Fruit fly (Drosophila melanogaster) whole organism, prepupa: Measurements from ENCODE around the gene nan.

ENCODE experiments used
- CG10669 ChIP-seq: fragments of 200-800 bp; sonication (Bioruptor generic); optimal IDR thresholded peaks from 3 replicates; lab custom pipeline; 2018; ENCODE audit warnings: missing biosample characterization, mild to moderate bottlenecking, missing genetic modification characterization, moderate library complexity
- CG11294 ChIP-seq: fragments of 200-800 bp; sonication (Bioruptor generic); IDR thresholded peaks from 2 replicates; pipeline ENCODE4 v1.3.6; 2022; ENCODE audit warnings: missing biosample characterization, missing genetic modification characterization
- CG11762 ChIP-seq: fragments of 200-800 bp; sonication (Bioruptor generic); optimal IDR thresholded peaks from 3 replicates; lab custom pipeline; 2016; ENCODE audit warnings: missing biosample characterization, missing genetic modification characterization; ENCODE audit not compliant: insufficient read depth
- CG11902 ChIP-seq: fragments of 200-800 bp; sonication (Bioruptor generic); optimal IDR thresholded peaks from 3 replicates; lab custom pipeline; 2016; ENCODE audit warnings: missing biosample characterization, missing genetic modification characterization
- CG15336 ChIP-seq: fragments of 200-800 bp; sonication (Bioruptor generic); IDR thresholded peaks from 2 replicates; pipeline ENCODE4 v1.3.6; 2022; ENCODE audit warnings: missing biosample characterization, missing genetic modification characterization
- CG16779 ChIP-seq: fragments of 200-800 bp; sonication (Bioruptor generic); optimal IDR thresholded peaks from 3 replicates; lab custom pipeline; 2017; ENCODE audit warnings: missing biosample characterization, mild to moderate bottlenecking, missing genetic modification characterization
- CG3032 ChIP-seq: fragments of 200-800 bp; optimal IDR thresholded peaks from 2 replicates; lab custom pipeline; 2019; ENCODE audit warnings: missing biosample characterization, mild to moderate bottlenecking, missing genetic modification characterization, moderate library complexity
- CG31627 ChIP-seq: fragments of 200-800 bp; sonication (Bioruptor generic); optimal IDR thresholded peaks from 3 replicates; lab custom pipeline; 2016; ENCODE audit warnings: missing biosample characterization, missing genetic modification characterization
- CG32006 ChIP-seq: fragments of 200-800 bp; sonication (Bioruptor generic); optimal IDR thresholded peaks from 3 replicates; lab custom pipeline; 2017; ENCODE audit warnings: missing biosample characterization, mild to moderate bottlenecking, missing genetic modification characterization
- CG34406 ChIP-seq: fragments of 200-800 bp; sonication (Bioruptor generic); optimal IDR thresholded peaks from 3 replicates; lab custom pipeline; 2016; ENCODE audit warnings: missing biosample characterization, missing genetic modification characterization
- CG3919 ChIP-seq: fragments of 200-800 bp; sonication (Bioruptor generic); optimal IDR thresholded peaks from 3 replicates; lab custom pipeline; 2016; ENCODE audit warnings: missing biosample characterization, missing genetic modification characterization
- CG4318 ChIP-seq: fragments of 200-800 bp; sonication (Bioruptor generic); optimal IDR thresholded peaks from 3 replicates; lab custom pipeline; 2017; ENCODE audit warnings: missing biosample characterization, mild to moderate bottlenecking, missing genetic modification characterization
- CG6163 ChIP-seq: fragments of 200-800 bp; sonication (Bioruptor generic); IDR thresholded peaks from 3 replicates; pipeline ENCODE4 v1.3.6; 2022; ENCODE audit warnings: missing biosample characterization, missing genetic modification characterization
- CG6792 ChIP-seq: fragments of 200-800 bp; sonication (Bioruptor generic); optimal IDR thresholded peaks from 3 replicates; lab custom pipeline; 2016; ENCODE audit warnings: missing biosample characterization, missing genetic modification characterization
- CG6808 ChIP-seq: fragments of 200-800 bp; sonication (Bioruptor generic); optimal IDR thresholded peaks from 3 replicates; lab custom pipeline; 2017; ENCODE audit warnings: missing biosample characterization, missing genetic modification characterization, mild to moderate bottlenecking, moderate library complexity, missing genetic modification reagents
- CG8119 ChIP-seq: fragments of 200-800 bp; sonication (Bioruptor generic); IDR thresholded peaks from 3 replicates; pipeline ENCODE4 v1.3.6; 2022; ENCODE audit warnings: missing biosample characterization, missing genetic modification characterization
- CG8319 ChIP-seq: fragments of 200-800 bp; sonication (Bioruptor generic); optimal IDR thresholded peaks from 3 replicates; lab custom pipeline; 2016; ENCODE audit warnings: missing biosample characterization, missing genetic modification characterization
- CG8632 ChIP-seq: fragments of 200-800 bp; sonication (Bioruptor generic); optimal IDR thresholded peaks from 3 replicates; lab custom pipeline; 2016; ENCODE audit warnings: missing biosample characterization, missing genetic modification characterization
- Eip75B ChIP-seq: fragments of 200-800 bp; sonication (Bioruptor generic); optimal IDR thresholded peaks from 3 replicates; lab custom pipeline; 2016; ENCODE audit warnings: missing biosample characterization, missing genetic modification characterization
- Eip78C ChIP-seq: fragments of 200-800 bp; sonication (Bioruptor generic); peaks from one replicate; lab custom pipeline; 2016; ENCODE audit warnings: missing biosample characterization, missing genetic modification characterization
- Eip93F ChIP-seq: fragments of 200-800 bp; sonication (Bioruptor generic); optimal IDR thresholded peaks from 2 replicates; lab custom pipeline; 2016; ENCODE audit warnings: missing biosample characterization, mild to moderate bottlenecking, missing genetic modification characterization
- Ets96B ChIP-seq: fragments of 200-800 bp; optimal IDR thresholded peaks from 2 replicates; lab custom pipeline; 2019; ENCODE audit warnings: missing biosample characterization, mild to moderate bottlenecking, missing genetic modification characterization, moderate library complexity
- Gug ChIP-seq: fragments of 200-800 bp; sonication (Bioruptor generic); IDR thresholded peaks from 2 replicates; pipeline ENCODE4 v1.3.6; 2022; ENCODE audit warnings: missing biosample characterization, missing genetic modification characterization
- Hr38 ChIP-seq: sonication (Bioruptor generic); optimal IDR thresholded peaks from 2 replicates; lab custom pipeline; 2016; ENCODE audit warnings: missing biosample characterization, missing genetic modification characterization
- Hr39 ChIP-seq: fragments of 200-800 bp; sonication (Bioruptor generic); optimal IDR thresholded peaks from 2 replicates; lab custom pipeline; 2016; ENCODE audit warnings: missing biosample characterization, missing genetic modification characterization
- Lpt ChIP-seq: fragments of 200-800 bp; sonication (Bioruptor generic); optimal IDR thresholded peaks from 3 replicates; lab custom pipeline; 2016; ENCODE audit warnings: missing biosample characterization, missing genetic modification characterization
- Met ChIP-seq: fragments of 200-800 bp; sonication (Bioruptor generic); optimal IDR thresholded peaks from 3 replicates; lab custom pipeline; 2016; ENCODE audit warnings: missing biosample characterization, missing genetic modification characterization
- OdsH ChIP-seq: fragments of 200-800 bp; sonication (Bioruptor generic); optimal IDR thresholded peaks from 3 replicates; lab custom pipeline; 2016; ENCODE audit warnings: missing biosample characterization, missing genetic modification characterization
- Sox14 ChIP-seq: fragments of 200-800 bp; sonication (Bioruptor generic); optimal IDR thresholded peaks from 3 replicates; lab custom pipeline; 2016; ENCODE audit warnings: missing biosample characterization, missing genetic modification characterization
- achi ChIP-seq: fragments of 200-800 bp; sonication (Bioruptor generic); optimal IDR thresholded peaks from 3 replicates; lab custom pipeline; 2016; ENCODE audit warnings: missing biosample characterization, missing genetic modification characterization
- cyc ChIP-seq: fragments of 200-800 bp; sonication (Bioruptor generic); optimal IDR thresholded peaks from 3 replicates; lab custom pipeline; 2016; ENCODE audit warnings: missing biosample characterization, missing genetic modification characterization
- dac ChIP-seq: fragments of 200-800 bp; sonication (Bioruptor generic); optimal IDR thresholded peaks from 2 replicates; lab custom pipeline; 2017; ENCODE audit warnings: missing biosample characterization, mild to moderate bottlenecking, missing genetic modification characterization
- esn ChIP-seq: fragments of 200-800 bp; sonication (Bioruptor generic); optimal IDR thresholded peaks from 2 replicates; lab custom pipeline; 2016; ENCODE audit warnings: missing biosample characterization, mild to moderate bottlenecking, missing genetic modification characterization, moderate library complexity
- fd59A ChIP-seq: fragments of 200-800 bp; sonication (Bioruptor generic); optimal IDR thresholded peaks from 2 replicates; lab custom pipeline; 2017; ENCODE audit warnings: missing biosample characterization, mild to moderate bottlenecking, missing genetic modification characterization, missing genetic modification reagents
- fd85E ChIP-seq: fragments of 200-800 bp; sonication (Bioruptor generic); optimal IDR thresholded peaks from 3 replicates; lab custom pipeline; 2016; ENCODE audit warnings: missing biosample characterization, missing genetic modification characterization
- net ChIP-seq: fragments of 200-800 bp; sonication (Bioruptor generic); optimal IDR thresholded peaks from 3 replicates; lab custom pipeline; 2016; ENCODE audit warnings: missing biosample characterization, missing genetic modification characterization
- pdm3 ChIP-seq: fragments of 200-800 bp; sonication (Bioruptor generic); optimal IDR thresholded peaks from 3 replicates; lab custom pipeline; 2016; ENCODE audit warnings: missing biosample characterization, missing genetic modification characterization
- salr ChIP-seq, 2 experiments: fragments of 200-800 bp; sonication (Bioruptor generic); optimal IDR thresholded peaks; 3 replicates each; lab custom pipeline; 2016 to 2018; ENCODE audit warnings: missing biosample characterization in 2 of 2, missing genetic modification characterization in 2 of 2, mild to moderate bottlenecking in 1 of 2
- spab ChIP-seq: fragments of 200-800 bp; sonication (Bioruptor generic); optimal IDR thresholded peaks from 2 replicates; lab custom pipeline; 2017; ENCODE audit warnings: missing biosample characterization, mild to moderate bottlenecking, missing genetic modification characterization, missing genetic modification reagents
- svp ChIP-seq: fragments of 200-800 bp; sonication (Bioruptor generic); peaks from one replicate; lab custom pipeline; 2016; ENCODE audit warnings: missing biosample characterization, missing genetic modification characterization
- topi ChIP-seq: fragments of 200-800 bp; sonication (Bioruptor generic); optimal IDR thresholded peaks from 3 replicates; lab custom pipeline; 2016; ENCODE audit warnings: missing biosample characterization, missing genetic modification characterization
- vri ChIP-seq: fragments of 200-800 bp; sonication (Bioruptor generic); optimal IDR thresholded peaks from 3 replicates; lab custom pipeline; 2016; ENCODE audit warnings: missing biosample characterization, mild to moderate bottlenecking, missing genetic modification characterization

The nan gene

dm6 chr3L:14229069-14229468, 39.6 kb upstream of the nan start:
- no peak for TF ChIP-seq achi
- TF ChIP-seq salr (GFP tag; optimal IDR thresholded peaks at IDR 0.05; lab: Kevin White, UChicago), result no peak
- peak; percentile 0 for TF ChIP-seq topi
- TF ChIP-seq Sox14 (GFP tag; lab: Kevin White, UChicago), result peak; percentile 9
- no peak for TF ChIP-seq CG15336 (GFP tag; lab: Robert Waterston, UW)
- peak; percentile 25 for TF ChIP-seq CG34406
- no peak for TF ChIP-seq Eip93F (GFP tag; lab: Kevin White, UChicago)
- peak; percentile 17 for TF ChIP-seq Ets96B (tag; lab: Kevin White, UChicago)
- no peak for TF ChIP-seq Hr39 (GFP tag; lab: Kevin White, UChicago)
- no peak for TF ChIP-seq CG10669 (GFP tag; lab: Kevin White, UChicago)
- peak; percentile 85 for TF ChIP-seq svp (GFP tag; lab: Kevin White, UChicago)
- no peak for TF ChIP-seq Gug (GFP tag; lab: Robert Waterston, UW)
- TF ChIP-seq Met, result peak; percentile 4
- TF ChIP-seq esn (GFP tag; lab: Kevin White, UChicago), result peak; percentile 19
- no peak for TF ChIP-seq CG16779
- TF ChIP-seq CG6163 (GFP tag; lab: Robert Waterston, UW), result 0 out of 3 replicates have a peak, but pooled peaks have one; percentile 50
- no peak for TF ChIP-seq CG32006 (GFP tag; lab: Kevin White, UChicago)
- peak; percentile 72 for TF ChIP-seq Eip78C (GFP tag; lab: Kevin White, UChicago)
- no peak for TF ChIP-seq dac (GFP tag; lab: Kevin White, UChicago)
- peak; percentile 13 for TF ChIP-seq CG6808 (GFP tag; lab: Kevin White, UChicago)
- no peak for TF ChIP-seq Eip75B (GFP tag; lab: Kevin White, UChicago)
- no peak for TF ChIP-seq CG8119 (GFP tag; lab: Robert Waterston, UW)
- TF ChIP-seq spab (GFP tag; lab: Kevin White, UChicago), result no peak
- TF ChIP-seq fd59A (GFP tag; lab: Kevin White, UChicago), result no peak
- no peak for TF ChIP-seq CG8319
- TF ChIP-seq cyc (GFP tag; lab: Kevin White, UChicago), result no peak
- peak; percentile 3 for TF ChIP-seq CG3919 (GFP tag; lab: Kevin White, UChicago)
- no peak for TF ChIP-seq CG4318 (GFP tag; lab: Kevin White, UChicago)
- TF ChIP-seq fd85E (GFP tag; lab: Kevin White, UChicago), result no peak
- TF ChIP-seq pdm3 (GFP tag; lab: Kevin White, UChicago), result no peak
- TF ChIP-seq OdsH (GFP tag; lab: Kevin White, UChicago), result peak; percentile 27
- no peak for TF ChIP-seq Hr38 (GFP tag; lab: Kevin White, UChicago)
- 0 out of 2 replicates have a peak, but pooled peaks have one; percentile 44 for TF ChIP-seq CG11294
- TF ChIP-seq vri (GFP tag; lab: Kevin White, UChicago), result no peak
- TF ChIP-seq net (GFP tag; lab: Kevin White, UChicago), result no peak
- no peak for TF ChIP-seq CG11762
- no peak for TF ChIP-seq Lpt (GFP tag; lab: Kevin White, UChicago)
- no peak for TF ChIP-seq CG6792 (GFP tag; lab: Kevin White, UChicago)

- no peak for TF ChIP-seq Eip93F (GFP tag; lab: Kevin White, UChicago)
- TF ChIP-seq Eip78C (GFP tag; lab: Kevin White, UChicago), result no peak
- no peak for TF ChIP-seq cyc (GFP tag; lab: Kevin White, UChicago)
- no peak for TF ChIP-seq Lpt (GFP tag; lab: Kevin White, UChicago)
- TF ChIP-seq fd85E (GFP tag; lab: Kevin White, UChicago), result no peak
- no peak for TF ChIP-seq CG8632
- no peak for TF ChIP-seq CG11902 (GFP tag; lab: Kevin White, UChicago)
- no peak for TF ChIP-seq Gug (GFP tag; lab: Robert Waterston, UW)
- TF ChIP-seq CG31627, result no peak
- no peak for TF ChIP-seq CG3032 (tag; lab: Kevin White, UChicago)
Measured at dm6 chr3L:14223450-14223849, 34.0 kb upstream of the nan start.
